Fruit fly (Drosophila melanogaster): ENCODE results near the gene CG43220.

CG43220 gene

dm6 chr2L:17449608-17450504, 36.5 kb upstream of the CG43220 start, which contains the start of gene dl (continued):
- TF ChIP-seq CG18764 (GFP tag; optimal IDR thresholded peaks at IDR 0.05): no peak
- peak; percentile 66 for TF ChIP-seq Myb (GFP tag; optimal IDR thresholded peaks at IDR 0.05)
- no peak for TF ChIP-seq CG7745 (tag; optimal IDR thresholded peaks at IDR 0.05)
- TF ChIP-seq CG11398 (GFP tag; optimal IDR thresholded peaks at IDR 0.05): no peak
- TF ChIP-seq ind (GFP tag; optimal IDR thresholded peaks at IDR 0.05): no peak
- TF ChIP-seq Elba2 (GFP tag; optimal IDR thresholded peaks at IDR 0.05): no peak
- no peak for TF ChIP-seq Abd-B (GFP tag; optimal IDR thresholded peaks at IDR 0.05)
- TF ChIP-seq hkb (optimal IDR thresholded peaks at IDR 0.05): no peak
- peak; percentile 9; the same call in 1 of the 2 replicates for TF ChIP-seq hkb (GFP tag; IDR thresholded peaks at IDR 0.05)
- TF ChIP-seq gro (GFP tag; optimal IDR thresholded peaks at IDR 0.05): no peak
- TF ChIP-seq CG8924 (tag; optimal IDR thresholded peaks at IDR 0.05): no peak
- TF ChIP-seq CG4820 (GFP tag; optimal IDR thresholded peaks at IDR 0.05): no peak
- TF ChIP-seq CG18599 (GFP tag; optimal IDR thresholded peaks at IDR 0.05): peak; percentile 2
- no peak for TF ChIP-seq dm (GFP tag; optimal IDR thresholded peaks at IDR 0.05)
- TF ChIP-seq pros (GFP tag; optimal IDR thresholded peaks at IDR 0.05): no peak
- TF ChIP-seq ssp (GFP tag; IDR thresholded peaks at IDR 0.05): no peak
- TF ChIP-seq CG5245 (GFP tag; optimal IDR thresholded peaks at IDR 0.05): no peak
- TF ChIP-seq CG9727 (GFP tag; optimal IDR thresholded peaks at IDR 0.05): no peak
- peak; percentile 2 to 43 for TF ChIP-seq bsh (GFP tag; optimal IDR thresholded peaks at IDR 0.05)
- TF ChIP-seq CG6791 (GFP tag; IDR thresholded peaks at IDR 0.05; ENCODE audit: partially characterized antibody): no peak
- peak; percentile 32; the same call in 1 of the 2 replicates for TF ChIP-seq rib (GFP tag; IDR thresholded peaks at IDR 0.05)
- no peak for TF ChIP-seq Sry-β (GFP tag; optimal IDR thresholded peaks at IDR 0.05)
- TF ChIP-seq CG3995 (GFP tag; optimal IDR thresholded peaks at IDR 0.05): no peak
- TF ChIP-seq HHEX (GFP tag; optimal IDR thresholded peaks at IDR 0.05): no peak
- no peak for TF ChIP-seq CG6689 (GFP tag; IDR thresholded peaks at IDR 0.05)
- no peak for TF ChIP-seq CG7786 (GFP tag; optimal IDR thresholded peaks at IDR 0.05)
- TF ChIP-seq dmrt99B (tag; optimal IDR thresholded peaks at IDR 0.05): no peak
- no peak for TF ChIP-seq ftz-f1 (GFP tag; optimal IDR thresholded peaks at IDR 0.05)
- TF ChIP-seq CG7372 (GFP tag; IDR thresholded peaks at IDR 0.05): no peak
- TF ChIP-seq CG2199 (GFP tag; IDR thresholded peaks at IDR 0.05): peak; percentile 13; the same call in 1 of the 3 replicates
- TF ChIP-seq dati (GFP tag; IDR thresholded peaks at IDR 0.05): no peak
- TF ChIP-seq zf30C (GFP tag; optimal IDR thresholded peaks at IDR 0.05): no peak
- no peak for TF ChIP-seq Ets97D (GFP tag; optimal IDR thresholded peaks at IDR 0.05)
- no peak for TF ChIP-seq MBD-R2 (GFP tag; IDR thresholded peaks at IDR 0.05)
- TF ChIP-seq CG2129 (GFP tag; IDR thresholded peaks at IDR 0.05; ENCODE audit: partially characterized antibody): no peak
- no peak for TF ChIP-seq Dip3 (GFP tag; optimal IDR thresholded peaks at IDR 0.05)
- no peak for TF ChIP-seq Aef1 (GFP tag; IDR thresholded peaks at IDR 0.05)
- TF ChIP-seq schlank (tag; optimal IDR thresholded peaks at IDR 0.05): peak; percentile 12
- no peak for TF ChIP-seq CG15073 (GFP tag; optimal IDR thresholded peaks at IDR 0.05)
- TF ChIP-seq Dfd (GFP tag; optimal IDR thresholded peaks at IDR 0.05): no peak
- TF ChIP-seq pfk (GFP tag; optimal IDR thresholded peaks at IDR 0.05): no peak
- TF ChIP-seq CG32532 (GFP tag; IDR thresholded peaks at IDR 0.05): no peak; the same call in 1 of the 2 replicates
- no peak for TF ChIP-seq CG1647 (GFP tag; optimal IDR thresholded peaks at IDR 0.05)
- no peak for TF ChIP-seq CG11504 (tag; optimal IDR thresholded peaks at IDR 0.05)
- peak; percentile 39; the same call in 1 of the 3 replicates for TF ChIP-seq HLH4C (GFP tag; IDR thresholded peaks at IDR 0.05; ENCODE audit: partially characterized antibody)
- no peak for TF ChIP-seq sima (GFP tag; optimal IDR thresholded peaks at IDR 0.05)
- TF ChIP-seq Hey (tag; optimal IDR thresholded peaks at IDR 0.05): no peak
- no peak for TF ChIP-seq ranshi (GFP tag; IDR thresholded peaks at IDR 0.05)
- no peak for TF ChIP-seq her (GFP tag; optimal IDR thresholded peaks at IDR 0.05)
- TF ChIP-seq tgo (GFP tag; IDR thresholded peaks at IDR 0.05): no peak
